Worm (Caenorhabditis elegans) whole organism, late embryonic: ENCODE data around the gene T11G6.4.

Experiments
- K02D7.2 ChIP-seq: sonication (generic microtip); optimal IDR thresholded peaks from 2 replicates; lab custom pipeline; 2017; ENCODE audit warnings: mild to moderate bottlenecking, missing genetic modification characterization, missing compliant biosample characterization
- K09A11.1 ChIP-seq: sonication (generic microtip); optimal IDR thresholded peaks from 2 replicates; lab custom pipeline; 2017; ENCODE audit warnings: antibody characterized with exemption, mild to moderate bottlenecking, missing genetic modification characterization, missing compliant biosample characterization; ENCODE audit not compliant: insufficient read depth
- T23F11.4 ChIP-seq: fragments of 200-800 bp; sonication (Bioruptor generic); optimal IDR thresholded peaks from 2 replicates; lab custom pipeline; 2018; ENCODE audit warnings: mild to moderate bottlenecking, missing genetic modification characterization, missing compliant biosample characterization
- Y22D7AL.16 ChIP-seq: sonication (generic microtip); optimal IDR thresholded peaks from 2 replicates; lab custom pipeline; 2016; ENCODE audit warnings: missing genetic modification characterization, missing compliant biosample characterization
- ahr-1 ChIP-seq: sonication (generic microtip); optimal IDR thresholded peaks from 2 replicates; lab custom pipeline; 2016; ENCODE audit warnings: missing genetic modification characterization, missing compliant biosample characterization
- ama-1 ChIP-seq: fragments of 150-350 bp; optimal IDR thresholded peaks from 2 replicates; lab custom pipeline; 2014
- ceh-14 ChIP-seq: sonication (generic microtip); optimal IDR thresholded peaks from 2 replicates; lab custom pipeline; 2016; ENCODE audit warnings: missing genotype, missing genetic modification characterization, missing compliant biosample characterization
- ceh-18 ChIP-seq: sonication (generic microtip); optimal IDR thresholded peaks from 2 replicates; lab custom pipeline; 2016; ENCODE audit warnings: missing genetic modification characterization, missing compliant biosample characterization
- ceh-19 ChIP-seq: fragments of 200-800 bp; sonication (Bioruptor generic); optimal IDR thresholded peaks from 2 replicates; lab custom pipeline; 2018; ENCODE audit warnings: mild to moderate bottlenecking, missing genetic modification characterization, missing compliant biosample characterization
- ceh-2 ChIP-seq: sonication (generic microtip); optimal IDR thresholded peaks from 2 replicates; lab custom pipeline; 2016; ENCODE audit warnings: missing genotype, missing genetic modification characterization, missing compliant biosample characterization
- ceh-22 ChIP-seq: sonication (generic microtip); optimal IDR thresholded peaks from 2 replicates; lab custom pipeline; 2017; ENCODE audit warnings: missing biosample characterization, missing genetic modification characterization
- ceh-31 ChIP-seq: sonication (generic microtip); optimal IDR thresholded peaks from 2 replicates; lab custom pipeline; 2016; ENCODE audit warnings: missing genetic modification characterization, missing compliant biosample characterization
- ceh-34 ChIP-seq: sonication (generic microtip); optimal IDR thresholded peaks from 2 replicates; lab custom pipeline; 2016; ENCODE audit warnings: mild to moderate bottlenecking, missing genetic modification characterization, missing compliant biosample characterization
- ceh-6 ChIP-seq: fragments of 200-800 bp; sonication (Bioruptor generic); optimal IDR thresholded peaks from 2 replicates; lab custom pipeline; 2018; ENCODE audit warnings: mild to moderate bottlenecking, missing genetic modification characterization, missing compliant biosample characterization
- che-1 ChIP-seq: sonication (generic microtip); optimal IDR thresholded peaks from 2 replicates; lab custom pipeline; 2016; ENCODE audit warnings: mild to moderate bottlenecking, missing genetic modification characterization, missing compliant biosample characterization
- dmd-4 ChIP-seq: sonication (generic microtip); optimal IDR thresholded peaks from 2 replicates; lab custom pipeline; 2016; ENCODE audit warnings: borderline replicate concordance, missing genetic modification characterization, missing compliant biosample characterization
- dve-1 ChIP-seq: sonication (generic microtip); optimal IDR thresholded peaks from 2 replicates; lab custom pipeline; 2017; ENCODE audit warnings: antibody characterized with exemption, mild to moderate bottlenecking, missing genetic modification characterization, missing compliant biosample characterization
- elt-2 ChIP-seq: sonication (generic microtip); optimal IDR thresholded peaks from 2 replicates; lab custom pipeline; 2016; ENCODE audit warnings: missing genetic modification reagents, missing genetic modification characterization, missing compliant biosample characterization
- elt-4 ChIP-seq: sonication (generic microtip); optimal IDR thresholded peaks from 2 replicates; lab custom pipeline; 2016; ENCODE audit warnings: missing genetic modification characterization, missing compliant biosample characterization
- ets-4 ChIP-seq: sonication (generic microtip); optimal IDR thresholded peaks from 2 replicates; lab custom pipeline; 2016; ENCODE audit warnings: missing genetic modification characterization, missing compliant biosample characterization
- eyg-1 ChIP-seq: sonication (generic microtip); optimal IDR thresholded peaks from 2 replicates; lab custom pipeline; 2016; ENCODE audit warnings: missing genotype, missing genetic modification characterization, missing compliant biosample characterization
- fax-1 ChIP-seq: sonication (generic microtip); optimal IDR thresholded peaks from 2 replicates; lab custom pipeline; 2016; ENCODE audit warnings: missing genotype, missing genetic modification characterization, missing compliant biosample characterization
- fkh-6 ChIP-seq: sonication (generic microtip); optimal IDR thresholded peaks from 2 replicates; lab custom pipeline; 2016; ENCODE audit warnings: missing genetic modification characterization, missing compliant biosample characterization
- gmeb-2 ChIP-seq: sonication (generic microtip); optimal IDR thresholded peaks from 2 replicates; lab custom pipeline; 2016; ENCODE audit warnings: missing genetic modification characterization, inconsistent platforms, missing compliant biosample characterization
- hlh-13 ChIP-seq: fragments of 200-800 bp; sonication (Bioruptor generic); optimal IDR thresholded peaks from 2 replicates; lab custom pipeline; 2018; ENCODE audit warnings: mild to moderate bottlenecking, missing genetic modification characterization, missing compliant biosample characterization
- hlh-30 ChIP-seq: sonication (generic microtip); optimal IDR thresholded peaks from 2 replicates; lab custom pipeline; 2017; ENCODE audit warnings: antibody characterized with exemption, missing genetic modification characterization, missing compliant biosample characterization; ENCODE audit not compliant: insufficient read depth
- lim-6 ChIP-seq: sonication (generic microtip); optimal IDR thresholded peaks from 2 replicates; lab custom pipeline; 2016; ENCODE audit warnings: missing genetic modification characterization, missing compliant biosample characterization
- nfya-1 ChIP-seq: sonication (generic microtip); optimal IDR thresholded peaks from 2 replicates; lab custom pipeline; 2017; ENCODE audit warnings: missing genetic modification characterization, mild to moderate bottlenecking, missing compliant biosample characterization, antibody characterized with exemption, moderate library complexity
- nhr-11 ChIP-seq: fragments of 150-350 bp; optimal IDR thresholded peaks from 2 replicates; lab custom pipeline; 2014; ENCODE audit warnings: missing biosample characterization, missing genetic modification characterization
- nhr-232 ChIP-seq: sonication (generic microtip); optimal IDR thresholded peaks from 2 replicates; lab custom pipeline; 2016; ENCODE audit warnings: missing genetic modification characterization, missing compliant biosample characterization
- npax-4 ChIP-seq: sonication (generic microtip); optimal IDR thresholded peaks from 2 replicates; lab custom pipeline; 2016; ENCODE audit warnings: missing genetic modification characterization, missing compliant biosample characterization
- pat-9 ChIP-seq: fragments of 200-800 bp; sonication (Bioruptor generic); optimal IDR thresholded peaks from 2 replicates; lab custom pipeline; 2018; ENCODE audit warnings: mild to moderate bottlenecking, missing genetic modification characterization, moderate library complexity, missing compliant biosample characterization
- pax-1 ChIP-seq: fragments of 150-350 bp; optimal IDR thresholded peaks from 2 replicates; lab custom pipeline; 2014; ENCODE audit warnings: missing biosample characterization, missing genetic modification characterization
- pha-4 ChIP-seq: fragments of 150-350 bp; optimal IDR thresholded peaks from 2 replicates; lab custom pipeline; 2018; ENCODE audit warnings: missing biosample characterization, missing genetic modification reagents, missing genetic modification characterization
- pqm-1 ChIP-seq: sonication (generic microtip); optimal IDR thresholded peaks from 2 replicates; lab custom pipeline; 2016; ENCODE audit warnings: missing genetic modification characterization, missing compliant biosample characterization
- rnt-1 ChIP-seq: sonication (generic microtip); optimal IDR thresholded peaks from 2 replicates; lab custom pipeline; 2016; ENCODE audit warnings: missing genetic modification characterization, missing compliant biosample characterization
- sdc-2 ChIP-seq: sonication (generic microtip); optimal IDR thresholded peaks from 2 replicates; lab custom pipeline; 2016; ENCODE audit warnings: missing genotype, missing genetic modification characterization, missing compliant biosample characterization
- sox-2 ChIP-seq: fragments of 200-800 bp; sonication (Bioruptor generic); IDR thresholded peaks from 2 replicates; pipeline ENCODE4 v1.3.6; 2022; ENCODE audit warnings: missing genetic modification reagents, missing genetic modification characterization, missing compliant biosample characterization
- sox-4 ChIP-seq: sonication (generic microtip); optimal IDR thresholded peaks from 2 replicates; lab custom pipeline; 2017; ENCODE audit warnings: mild to moderate bottlenecking, missing genetic modification characterization, inconsistent platforms, missing compliant biosample characterization
- syd-9 ChIP-seq: sonication (generic microtip); optimal IDR thresholded peaks from 2 replicates; lab custom pipeline; 2016; ENCODE audit warnings: mild to moderate bottlenecking, missing genetic modification characterization, moderate library complexity, missing compliant biosample characterization
- tbx-2 ChIP-seq: sonication (generic microtip); optimal IDR thresholded peaks from 2 replicates; lab custom pipeline; 2016; ENCODE audit warnings: missing genetic modification characterization, missing compliant biosample characterization
- unc-3 ChIP-seq, 2 experiments: fragments of 200-800 bp in 1 of 2; sonication (Bioruptor generic) in 1 of 2; sonication (generic microtip) in 1 of 2; conservative IDR thresholded peaks in 1 of 2; optimal IDR thresholded peaks in 1 of 2; 2 replicates each; pipeline versions ENCODE4 v1.3.6 to Lab custom; 2016 to 2022; ENCODE audit warnings: missing compliant biosample characterization in 2 of 2, missing genetic modification characterization in 2 of 2, missing genetic modification reagents in 1 of 2
- unc-42 ChIP-seq: sonication (generic microtip); optimal IDR thresholded peaks from 2 replicates; lab custom pipeline; 2016; ENCODE audit warnings: missing genotype, missing genetic modification characterization, missing compliant biosample characterization
- unc-55 ChIP-seq: sonication (generic microtip); optimal IDR thresholded peaks from 2 replicates; lab custom pipeline; 2017; ENCODE audit warnings: missing biosample characterization, missing genetic modification reagents, missing genetic modification characterization
- zip-5 ChIP-seq: sonication (generic microtip); optimal IDR thresholded peaks from 2 replicates; lab custom pipeline; 2016; ENCODE audit warnings: missing genetic modification characterization, missing compliant biosample characterization

The T11G6.4 gene

ce11 chrIV:10891993-10892392 lies 40.3 kb upstream of the T11G6.4 start, which contains the start of gene srlf-12:
TSS of gene srlf-12 (minus strand) at chrIV:10892093.
- TF ChIP-seq syd-9 (tag; lab: Kevin White, UChicago) (no peak), nhr-11 (tag; lab: Kevin White, UChicago) (no peak), fkh-6 (tag; lab: Kevin White, UChicago) (no peak), gmeb-2 (tag; lab: Kevin White, UChicago) (no peak), che-1 (tag; lab: Kevin White, UChicago) (no peak), K02D7.2 (tag; lab: Kevin White, UChicago) (no peak), nhr-232 (no peak), nfya-1 (no peak), hlh-30 (no peak), ceh-6 (no peak), sdc-2 (tag; lab: Kevin White, UChicago) (no peak), ceh-2 (no peak), npax-4 (tag; lab: Kevin White, UChicago) (no peak), pat-9 (tag; lab: Kevin White, UChicago) (no peak)

ce11 chrIV:10889820-10890462 lies 38.2 kb upstream of the T11G6.4 start, which contains the start of gene F13E9.15:
TSS of gene F13E9.15 (minus strand) at chrIV:10889870.
- no peak for TF ChIP-seq ceh-18
- TF ChIP-seq nfya-1: no peak
- TF ChIP-seq ahr-1 (tag; lab: Kevin White, UChicago): no peak
- no peak for TF ChIP-seq unc-55 (GFP tag; lab: Kevin White, UChicago)
- TF ChIP-seq dve-1 (tag; lab: Kevin White, UChicago): no peak
- no peak for TF ChIP-seq fax-1
- TF ChIP-seq pat-9 (tag; lab: Kevin White, UChicago): no peak
- TF ChIP-seq lim-6 (tag; lab: Kevin White, UChicago): no peak

- TF ChIP-seq tbx-2 (tag; lab: Kevin White, UChicago) (no peak), sox-4 (tag; lab: Kevin White, UChicago) (no peak), elt-4 (tag; lab: Kevin White, UChicago) (no peak), unc-3 (GFP tag; conservative IDR thresholded peaks at IDR 0.05; lab: Robert Waterston, UW) (no peak), unc-3 (tag; optimal IDR thresholded peaks at IDR 0.05; lab: Kevin White, UChicago) (no peak), ceh-2 (no peak), dmd-4 (tag; lab: Kevin White, UChicago) (no peak), ama-1 (no peak), fkh-6 (tag; lab: Kevin White, UChicago) (no peak), hlh-13 (GFP tag; lab: Kevin White, UChicago) (no peak), pax-1 (tag; lab: Kevin White, UChicago) (no peak), ceh-18 (no peak), ceh-19 (GFP tag; lab: Kevin White, UChicago) (no peak), dve-1 (tag; lab: Kevin White, UChicago) (no peak), elt-2 (no peak), lim-6 (tag; lab: Kevin White, UChicago) (no peak), K09A11.1 (tag; lab: Kevin White, UChicago) (no peak), ceh-31 (tag; lab: Kevin White, UChicago) (no peak), ceh-22 (tag; lab: Kevin White, UChicago) (no peak), ceh-34 (tag; lab: Kevin White, UChicago) (no peak)
Measured at ce11 chrIV:10887285-10887684, 35.6 kb upstream of the T11G6.4 start, which contains the start of gene F13E9.16. TSS of gene F13E9.16 (minus strand) at chrIV:10887385.

ce11 chrIV:10885915-10886314 lies 34.2 kb upstream of the T11G6.4 start, which contains the start of gene srlf-11:
TSS of gene srlf-11 (minus strand) at chrIV:10886015.
- TF ChIP-seq rnt-1 (tag; lab: Kevin White, UChicago) (no peak), pqm-1 (tag; lab: Kevin White, UChicago) (no peak), T23F11.4 (GFP tag; lab: Kevin White, UChicago) (no peak), nhr-232 (no peak), zip-5 (tag; lab: Kevin White, UChicago) (no peak), ets-4 (no peak), Y22D7AL.16 (tag; lab: Kevin White, UChicago) (no peak), pha-4 (no peak), hlh-13 (GFP tag; lab: Kevin White, UChicago) (no peak), ceh-14 (tag; lab: Kevin White, UChicago) (no peak), tbx-2 (tag; lab: Kevin White, UChicago) (no peak), sox-2 (no peak), unc-55 (GFP tag; lab: Kevin White, UChicago) (no peak), unc-42 (tag; lab: Kevin White, UChicago) (no peak), dve-1 (tag; lab: Kevin White, UChicago) (no peak), eyg-1 (tag; lab: Kevin White, UChicago) (no peak)
